Fruit fly (Drosophila melanogaster) whole organism, embryonic: ENCODE measurements around the gene JIL-1.

Experiments used
- Antp ChIP-seq: fragments of 200-800 bp; sonication (Bioruptor generic); optimal IDR thresholded peaks from 3 replicates; lab custom pipeline; 2016; ENCODE audit warnings: missing biosample characterization, missing genetic modification characterization
- Blimp-1 ChIP-seq: fragments of 200-800 bp; sonication (Bioruptor generic); optimal IDR thresholded peaks from 3 replicates; lab custom pipeline; 2018; ENCODE audit warnings: missing biosample characterization, missing genetic modification characterization, mild to moderate bottlenecking, moderate library complexity, missing genetic modification reagents
- BtbVII ChIP-seq: fragments of 200-800 bp; sonication (Bioruptor generic); optimal IDR thresholded peaks from 3 replicates; lab custom pipeline; 2017; ENCODE audit warnings: missing biosample characterization, mild to moderate bottlenecking, missing genetic modification characterization
- CG10147 ChIP-seq: fragments of 200-800 bp; sonication (Bioruptor generic); optimal IDR thresholded peaks from 2 replicates; lab custom pipeline; 2019; ENCODE audit warnings: missing biosample characterization, mild to moderate bottlenecking, missing genetic modification characterization, moderate library complexity
- CG11560 ChIP-seq: fragments of 200-800 bp; sonication (Bioruptor generic); IDR thresholded peaks from 3 replicates; pipeline ENCODE4 v1.3.6; 2022; ENCODE audit warnings: missing biosample characterization, missing genetic modification characterization
- CG14667 ChIP-seq: fragments of 200-800 bp; sonication (Bioruptor generic); IDR thresholded peaks from 2 replicates; pipeline ENCODE4 v1.3.6; 2022; ENCODE audit warnings: missing biosample characterization, missing genetic modification characterization
- CG15073 ChIP-seq: fragments of 200-800 bp; sonication (Bioruptor generic); optimal IDR thresholded peaks from 2 replicates; lab custom pipeline; 2016; ENCODE audit warnings: missing biosample characterization, missing genetic modification characterization
- CG17361 ChIP-seq: fragments of 200-800 bp; sonication (Bioruptor generic); IDR thresholded peaks from 3 replicates; pipeline ENCODE4 v1.3.6; 2022; ENCODE audit warnings: missing biosample characterization, missing genetic modification characterization
- CG18619 ChIP-seq: fragments of 200-800 bp; sonication (Bioruptor generic); optimal IDR thresholded peaks from 3 replicates; lab custom pipeline; 2017; ENCODE audit warnings: missing biosample characterization, mild to moderate bottlenecking, missing genetic modification characterization
- CG2120 ChIP-seq: fragments of 200-800 bp; sonication (Bioruptor generic); optimal IDR thresholded peaks from 3 replicates; lab custom pipeline; 2016; ENCODE audit warnings: missing biosample characterization, missing genetic modification characterization
- CG3163 ChIP-seq: fragments of 200-800 bp; sonication (Bioruptor generic); optimal IDR thresholded peaks from 3 replicates; lab custom pipeline; 2016; ENCODE audit warnings: missing biosample characterization, missing genetic modification characterization
- CG3407 ChIP-seq: fragments of 200-800 bp; sonication (Bioruptor generic); optimal IDR thresholded peaks from 2 replicates; lab custom pipeline; 2018; ENCODE audit warnings: missing biosample characterization, mild to moderate bottlenecking, missing genetic modification characterization
- CG3847 ChIP-seq: fragments of 200-800 bp; sonication (Bioruptor generic); IDR thresholded peaks from 2 replicates; pipeline ENCODE4 v1.3.6; 2022; ENCODE audit warnings: missing biosample characterization, missing genetic modification characterization
- CG42726 ChIP-seq: fragments of 200-800 bp; sonication (Bioruptor generic); IDR thresholded peaks from 2 replicates; pipeline ENCODE4 v1.3.6; 2022; ENCODE audit warnings: missing biosample characterization, missing genetic modification characterization; ENCODE audit not compliant: partially characterized antibody
- CG4707 ChIP-seq: fragments of 200-800 bp; sonication (Bioruptor generic); optimal IDR thresholded peaks from 2 replicates; lab custom pipeline; 2018; ENCODE audit warnings: missing biosample characterization, mild to moderate bottlenecking, missing genetic modification characterization, moderate library complexity
- CG5245 ChIP-seq: fragments of 200-800 bp; sonication (Bioruptor generic); optimal IDR thresholded peaks from 3 replicates; lab custom pipeline; 2016; ENCODE audit warnings: missing biosample characterization, missing genetic modification characterization
- CG6689 ChIP-seq: fragments of 200-800 bp; sonication (Bioruptor generic); IDR thresholded peaks from 2 replicates; pipeline ENCODE4 v1.3.6; 2022; ENCODE audit warnings: missing biosample characterization, missing genetic modification characterization
- CG6791 ChIP-seq: fragments of 200-800 bp; sonication (Bioruptor generic); IDR thresholded peaks from 3 replicates; pipeline ENCODE4 v1.3.6; 2022; ENCODE audit warnings: missing biosample characterization, missing genetic modification characterization; ENCODE audit not compliant: partially characterized antibody
- CG7556 ChIP-seq: fragments of 200-800 bp; sonication (Bioruptor generic); optimal IDR thresholded peaks from 2 replicates; lab custom pipeline; 2017; ENCODE audit warnings: missing biosample characterization, mild to moderate bottlenecking, missing genetic modification characterization
- CG7928 ChIP-seq: fragments of 200-800 bp; sonication (Bioruptor generic); optimal IDR thresholded peaks from 2 replicates; lab custom pipeline; 2017; ENCODE audit warnings: missing biosample characterization, mild to moderate bottlenecking, missing genetic modification characterization
- CG7987 ChIP-seq: fragments of 200-800 bp; sonication (Bioruptor generic); optimal IDR thresholded peaks from 2 replicates; lab custom pipeline; 2018; ENCODE audit warnings: missing biosample characterization, mild to moderate bottlenecking, missing genetic modification characterization, moderate library complexity
- CG8290 ChIP-seq, 3 experiments: fragments of 200-800 bp; sonication (Bioruptor generic); optimal IDR thresholded peaks; 2 replicates each; lab custom pipeline; 2016 to 2019; ENCODE audit warnings: missing biosample characterization in 3 of 3, missing genetic modification characterization in 3 of 3, mild to moderate bottlenecking in 2 of 3, moderate library complexity in 1 of 3
- CG8359 ChIP-seq: fragments of 200-800 bp; sonication (Bioruptor generic); optimal IDR thresholded peaks from 2 replicates; lab custom pipeline; 2017; ENCODE audit warnings: missing biosample characterization, mild to moderate bottlenecking, missing genetic modification characterization, borderline replicate concordance
- CG8924 ChIP-seq: fragments of 200-800 bp; optimal IDR thresholded peaks from 3 replicates; lab custom pipeline; 2019; ENCODE audit warnings: missing biosample characterization, mild to moderate bottlenecking, missing genetic modification characterization, moderate library complexity
- Dad ChIP-seq: fragments of 200-800 bp; sonication (Bioruptor generic); optimal IDR thresholded peaks from 3 replicates; lab custom pipeline; 2016; ENCODE audit warnings: missing biosample characterization, missing genetic modification characterization
- Dp ChIP-seq: fragments of 200-800 bp; sonication (Bioruptor generic); optimal IDR thresholded peaks from 2 replicates; lab custom pipeline; 2018; ENCODE audit warnings: missing biosample characterization, mild to moderate bottlenecking, missing genetic modification characterization, moderate library complexity
- Drgx ChIP-seq: fragments of 200-800 bp; sonication (Bioruptor generic); IDR thresholded peaks from 2 replicates; pipeline ENCODE4 v1.3.6; 2022; ENCODE audit warnings: missing biosample characterization, missing genetic modification characterization
- Gsc ChIP-seq: fragments of 200-800 bp; sonication (Bioruptor generic); IDR thresholded peaks from 2 replicates; pipeline ENCODE4 v1.3.6; 2022; ENCODE audit warnings: missing biosample characterization, missing genetic modification characterization
- H2.0 ChIP-seq: fragments of 200-800 bp; sonication (Bioruptor generic); IDR thresholded peaks from 2 replicates; pipeline ENCODE4 v1.3.6; 2022; ENCODE audit warnings: missing biosample characterization, missing genetic modification characterization
- HLH54F ChIP-seq: fragments of 200-800 bp; sonication (Bioruptor generic); optimal IDR thresholded peaks from 3 replicates; lab custom pipeline; 2016; ENCODE audit warnings: missing biosample characterization, missing genetic modification characterization
- Hmx ChIP-seq: fragments of 200-800 bp; sonication (Bioruptor generic); optimal IDR thresholded peaks from 2 replicates; lab custom pipeline; 2016; ENCODE audit warnings: missing biosample characterization, missing genetic modification characterization
- Max ChIP-seq: fragments of 200-800 bp; sonication (Bioruptor generic); optimal IDR thresholded peaks from 2 replicates; lab custom pipeline; 2016; ENCODE audit warnings: missing biosample characterization, mild to moderate bottlenecking, missing genetic modification characterization
- NFAT ChIP-seq: fragments of 200-800 bp; sonication (Bioruptor generic); IDR thresholded peaks from 2 replicates; pipeline ENCODE4 v1.3.6; 2022; ENCODE audit warnings: missing biosample characterization, missing genetic modification characterization
- Trl ChIP-seq, 3 experiments: fragments of >200 bp in 2 of 3; fragments of 200-800 bp in 1 of 3; sonication (Bioruptor generic) in 1 of 3; optimal IDR thresholded peaks; 2 replicates in 1 of 3; 3 replicates in 2 of 3; lab custom pipeline; 2016 to 2017; ENCODE audit warnings: missing biosample characterization in 1 of 3, missing genetic modification characterization in 1 of 3
- Vsx1 ChIP-seq: fragments of 200-800 bp; sonication (Bioruptor generic); optimal IDR thresholded peaks from 2 replicates; lab custom pipeline; 2017; ENCODE audit warnings: missing biosample characterization, mild to moderate bottlenecking, missing genetic modification characterization, missing genetic modification reagents
- chif ChIP-seq, 2 experiments: fragments of 200-800 bp; sonication (Bioruptor generic); optimal IDR thresholded peaks; 3 replicates each; lab custom pipeline; 2016; ENCODE audit warnings: missing biosample characterization in 2 of 2, missing genetic modification characterization in 2 of 2
- chm ChIP-seq: fragments of 200-800 bp; sonication (Bioruptor generic); IDR thresholded peaks from 2 replicates; pipeline ENCODE4 v1.3.6; 2022; ENCODE audit warnings: missing biosample characterization, missing genetic modification characterization
- gfzf ChIP-seq: fragments of 200-800 bp; sonication (Bioruptor generic); optimal IDR thresholded peaks from 2 replicates; lab custom pipeline; 2016; ENCODE audit warnings: missing biosample characterization, mild to moderate bottlenecking, missing genetic modification characterization, moderate library complexity
- grau ChIP-seq: fragments of 200-800 bp; optimal IDR thresholded peaks from 3 replicates; lab custom pipeline; 2019; ENCODE audit warnings: missing biosample characterization, mild to moderate bottlenecking, missing genetic modification characterization, moderate library complexity
- mirr ChIP-seq: fragments of 200-800 bp; sonication (Bioruptor generic); optimal IDR thresholded peaks from 3 replicates; lab custom pipeline; 2018; ENCODE audit warnings: missing biosample characterization, mild to moderate bottlenecking, missing genetic modification characterization
- nerfin-2 ChIP-seq: fragments of 200-800 bp; sonication (Bioruptor generic); IDR thresholded peaks from 2 replicates; pipeline ENCODE4 v1.3.6; 2022; ENCODE audit warnings: missing biosample characterization, missing genetic modification characterization; ENCODE audit not compliant: partially characterized antibody
- psq ChIP-seq: fragments of 200-800 bp; sonication (Bioruptor generic); optimal IDR thresholded peaks from 2 replicates; lab custom pipeline; 2017; ENCODE audit warnings: missing biosample characterization, missing genetic modification characterization
- repo ChIP-seq: fragments of 200-800 bp; sonication (Bioruptor generic); optimal IDR thresholded peaks from 2 replicates; lab custom pipeline; 2016; ENCODE audit warnings: missing biosample characterization, missing genetic modification characterization
- sc ChIP-seq, 3 experiments: fragments of >200 bp in 2 of 3; fragments of 200-800 bp in 1 of 3; sonication (Bioruptor generic) in 1 of 3; optimal IDR thresholded peaks; 2 replicates in 2 of 3; 3 replicates in 1 of 3; lab custom pipeline; 2017; ENCODE audit warnings: mild to moderate bottlenecking in 1 of 3, missing biosample characterization in 1 of 3, missing genetic modification characterization in 1 of 3, missing genetic modification reagents in 1 of 3
- sim ChIP-seq: fragments of 200-800 bp; sonication (Bioruptor generic); IDR thresholded peaks from 2 replicates; pipeline ENCODE4 v1.3.6; 2022; ENCODE audit warnings: missing biosample characterization, missing genetic modification characterization
- sna ChIP-seq: fragments of 200-800 bp; sonication (Bioruptor generic); IDR thresholded peaks from 2 replicates; pipeline ENCODE4 v1.3.6; 2022; ENCODE audit warnings: missing biosample characterization, missing genetic modification characterization; ENCODE audit not compliant: partially characterized antibody
- sqz ChIP-seq: fragments of 200-800 bp; sonication (Bioruptor generic); optimal IDR thresholded peaks from 3 replicates; lab custom pipeline; 2018; ENCODE audit warnings: missing biosample characterization, mild to moderate bottlenecking, missing genetic modification characterization
- sug ChIP-seq: fragments of 200-800 bp; optimal IDR thresholded peaks from 2 replicates; lab custom pipeline; 2019; ENCODE audit warnings: missing biosample characterization, mild to moderate bottlenecking, missing genetic modification characterization, moderate library complexity
- vfl ChIP-seq: fragments of 200-800 bp; sonication (Bioruptor generic); optimal IDR thresholded peaks from 2 replicates; lab custom pipeline; 2016; ENCODE audit warnings: missing biosample characterization, missing genetic modification characterization

The JIL-1 gene

DNA sequence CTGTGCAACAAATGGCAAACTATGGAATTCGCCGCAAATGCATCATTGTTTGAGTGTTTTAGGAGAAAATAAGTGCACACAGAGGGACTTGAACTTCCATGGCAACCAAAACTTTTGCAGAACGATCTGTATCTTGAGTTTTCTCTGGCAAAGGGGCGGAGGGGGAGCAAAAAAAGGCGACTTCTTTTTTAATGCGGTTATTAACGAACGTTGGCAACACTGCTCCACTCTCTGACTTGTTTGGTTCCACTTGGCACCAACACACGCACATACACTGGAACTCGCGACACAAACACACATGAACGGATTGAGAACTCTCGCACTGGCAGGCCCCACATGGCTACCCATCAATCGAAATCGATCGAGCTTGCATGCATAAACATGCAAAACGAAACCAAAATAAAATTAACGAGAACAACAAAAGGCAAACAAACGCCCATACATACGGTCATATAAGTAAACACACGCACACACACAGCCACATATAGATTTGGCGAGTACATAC is 26.5 kb upstream of the JIL-1 start (continued):
- TF ChIP-seq CG5245 (no peak), chm (GFP tag; lab: Robert Waterston, UW) (no peak; the same call in 1 of the 2 replicates), CG18619 (GFP tag; lab: Kevin White, UChicago) (no peak), vfl (no peak), CG10147 (GFP tag; lab: Kevin White, UChicago) (no peak), CG3407 (GFP tag; lab: Kevin White, UChicago) (no peak), CG3163 (no peak), psq (GFP tag; lab: Kevin White, UChicago) (no peak), NFAT (GFP tag; lab: Robert Waterston, UW) (peak; percentile 52; the same call in 1 of the 2 replicates), sc (optimal IDR thresholded peaks at IDR 0.05; lab: Kevin White, UChicago) (no peak), sc (GFP tag; optimal IDR thresholded peaks at IDR 0.05; lab: Kevin White, UChicago) (no peak), nerfin-2 (GFP tag; lab: Robert Waterston, UW) (no peak), CG7928 (GFP tag; lab: Kevin White, UChicago) (no peak), Hmx (GFP tag; lab: Kevin White, UChicago) (no peak), CG2120 (GFP tag; lab: Kevin White, UChicago) (no peak), BtbVII (GFP tag; lab: Kevin White, UChicago) (no peak), CG17361 (GFP tag; lab: Robert Waterston, UW) (no peak), Dp (GFP tag; lab: Kevin White, UChicago) (no peak), CG14667 (no peak), chif (GFP tag; optimal IDR thresholded peaks at IDR 0.05; lab: Kevin White, UChicago) (no peak), sqz (GFP tag; lab: Kevin White, UChicago) (no peak), Antp (peak; percentile 29), sim (GFP tag; lab: Robert Waterston, UW) (no peak), CG8924 (tag; lab: Kevin White, UChicago) (no peak), H2.0 (peak; percentile 5; the same call in 1 of the 2 replicates), grau (tag; lab: Kevin White, UChicago) (peak; percentile 5), CG6791 (GFP tag; lab: Robert Waterston, UW) (0 out of 3 replicates have a peak, but pooled peaks have one; percentile 37), CG15073 (no peak), CG42726 (0 out of 2 replicates have a peak, but pooled peaks have one; percentile 10), CG8359 (GFP tag; lab: Kevin White, UChicago) (no peak), repo (GFP tag; lab: Kevin White, UChicago) (no peak), CG6689 (GFP tag; lab: Robert Waterston, UW) (no peak), CG4707 (no peak), Drgx (GFP tag; lab: Robert Waterston, UW) (peak; percentile 33; the same call in 1 of the 2 replicates), sug (tag; lab: Kevin White, UChicago) (peak; percentile 83), sna (GFP tag; lab: Robert Waterston, UW) (no peak), Max (GFP tag; lab: Kevin White, UChicago) (no peak), gfzf (no peak), Vsx1 (GFP tag; lab: Kevin White, UChicago) (no peak), CG7556 (GFP tag; lab: Kevin White, UChicago) (no peak), Trl (optimal IDR thresholded peaks at IDR 0.05; lab: Kevin White, UChicago) (peak in 1 of 2 experiments; percentile 5), Trl (GFP tag; optimal IDR thresholded peaks at IDR 0.05; lab: Kevin White, UChicago) (peak; percentile 10), CG8290 (GFP tag; optimal IDR thresholded peaks at IDR 0.05; lab: Kevin White, UChicago) (no peak), CG8290 (tag; optimal IDR thresholded peaks at IDR 0.05; lab: Kevin White, UChicago) (peak in 1 of 2 experiments; percentile 59), CG11560 (tag; lab: Robert Waterston, UW) (no peak), HLH54F (peak; percentile 21), mirr (GFP tag; lab: Kevin White, UChicago) (no peak), Gsc (GFP tag; lab: Robert Waterston, UW) (no peak), Blimp-1 (GFP tag; lab: Kevin White, UChicago) (no peak), CG3847 (GFP tag; lab: Robert Waterston, UW) (no peak), CG7987 (GFP tag; lab: Kevin White, UChicago) (no peak), Dad (GFP tag; lab: Kevin White, UChicago) (no peak)
